Fruit fly (Drosophila melanogaster) whole organism, embryonic: ENCODE measurements around the gene Pdi.
A peak's percentile ranks its signal among the peaks of the same experiment; 100 is the strongest.

Experiments
- Abd-B ChIP-seq: fragments of 200-800 bp; sonication (Bioruptor generic); optimal IDR thresholded peaks from 2 replicates; lab custom pipeline; 2018; ENCODE audit warnings: missing biosample characterization, mild to moderate bottlenecking, missing genetic modification characterization, moderate library complexity
- Antp ChIP-seq: fragments of 200-800 bp; sonication (Bioruptor generic); optimal IDR thresholded peaks from 3 replicates; lab custom pipeline; 2016; ENCODE audit warnings: missing biosample characterization, missing genetic modification characterization
- Asciz ChIP-seq: fragments of 200-800 bp; sonication (Bioruptor generic); optimal IDR thresholded peaks from 2 replicates; lab custom pipeline; 2017; ENCODE audit warnings: missing biosample characterization, mild to moderate bottlenecking, missing genetic modification characterization, missing genetic modification reagents
- CG1024 ChIP-seq: fragments of 200-800 bp; sonication (Bioruptor generic); IDR thresholded peaks from 2 replicates; pipeline ENCODE4 v1.3.6; 2022; ENCODE audit warnings: missing biosample characterization, missing genetic modification characterization
- CG11247 ChIP-seq: fragments of 200-800 bp; sonication (Bioruptor generic); IDR thresholded peaks from 2 replicates; pipeline ENCODE4 v1.3.6; 2022; ENCODE audit warnings: missing biosample characterization, missing genetic modification characterization
- CG12219 ChIP-seq: fragments of 200-800 bp; sonication (Bioruptor generic); optimal IDR thresholded peaks from 3 replicates; lab custom pipeline; 2018; ENCODE audit warnings: missing biosample characterization, mild to moderate bottlenecking, missing genetic modification characterization
- CG15514 ChIP-seq: fragments of 200-800 bp; sonication (Bioruptor generic); optimal IDR thresholded peaks from 3 replicates; lab custom pipeline; 2017; ENCODE audit warnings: missing biosample characterization, missing genetic modification characterization, mild to moderate bottlenecking, moderate library complexity, missing genetic modification reagents
- CG15696 ChIP-seq: fragments of 200-800 bp; sonication (Bioruptor generic); optimal IDR thresholded peaks from 2 replicates; lab custom pipeline; 2019; ENCODE audit warnings: missing biosample characterization, mild to moderate bottlenecking, missing genetic modification characterization, moderate library complexity
- CG16815 ChIP-seq: fragments of 200-800 bp; sonication (Bioruptor generic); optimal IDR thresholded peaks from 3 replicates; lab custom pipeline; 2017; ENCODE audit warnings: missing biosample characterization, mild to moderate bottlenecking, missing genetic modification characterization
- CG16863 ChIP-seq: fragments of 200-800 bp; sonication (Bioruptor generic); optimal IDR thresholded peaks from 3 replicates; lab custom pipeline; 2016; ENCODE audit warnings: missing biosample characterization, missing genetic modification characterization
- CG17802 ChIP-seq: fragments of 200-800 bp; sonication (Bioruptor generic); optimal IDR thresholded peaks from 2 replicates; lab custom pipeline; 2018; ENCODE audit warnings: missing biosample characterization, mild to moderate bottlenecking, missing genetic modification characterization, moderate library complexity
- CG18011 ChIP-seq: fragments of 200-800 bp; sonication (Bioruptor generic); optimal IDR thresholded peaks from 2 replicates; lab custom pipeline; 2017; ENCODE audit warnings: missing biosample characterization, missing genetic modification characterization, mild to moderate bottlenecking, moderate library complexity, missing genotype
- CG2889 ChIP-seq: fragments of 200-800 bp; sonication (Bioruptor generic); IDR thresholded peaks from 3 replicates; pipeline ENCODE4 v1.3.6; 2022; ENCODE audit warnings: missing biosample characterization, missing genetic modification characterization
- CG34422 ChIP-seq: fragments of 200-800 bp; sonication (Bioruptor generic); IDR thresholded peaks from 3 replicates; pipeline ENCODE4 v1.3.6; 2022; ENCODE audit warnings: missing biosample characterization, missing genetic modification characterization
- CG4282 ChIP-seq: fragments of 200-800 bp; sonication (Bioruptor generic); optimal IDR thresholded peaks from 2 replicates; lab custom pipeline; 2016; ENCODE audit warnings: missing biosample characterization, missing genetic modification characterization
- CG4328 ChIP-seq: fragments of 200-800 bp; sonication (Bioruptor generic); optimal IDR thresholded peaks from 3 replicates; lab custom pipeline; 2017; ENCODE audit warnings: missing biosample characterization, missing genetic modification reagents, missing genetic modification characterization
- CG4820 ChIP-seq: fragments of 200-800 bp; sonication (Bioruptor generic); optimal IDR thresholded peaks from 3 replicates; lab custom pipeline; 2016; ENCODE audit warnings: missing biosample characterization, missing genetic modification characterization
- CG6683 ChIP-seq: fragments of 200-800 bp; sonication (Bioruptor generic); optimal IDR thresholded peaks from 2 replicates; lab custom pipeline; 2017; ENCODE audit warnings: missing biosample characterization, mild to moderate bottlenecking, missing genetic modification characterization, missing genetic modification reagents
- CG8388 ChIP-seq: fragments of 200-800 bp; sonication (Bioruptor generic); optimal IDR thresholded peaks from 2 replicates; lab custom pipeline; 2019; ENCODE audit warnings: missing biosample characterization, mild to moderate bottlenecking, missing genetic modification characterization, moderate library complexity
- Dref ChIP-seq: fragments of 200-800 bp; sonication (Bioruptor generic); IDR thresholded peaks from 2 replicates; pipeline ENCODE4 v1.3.6; 2022; ENCODE audit warnings: missing biosample characterization, missing genetic modification characterization
- H15 ChIP-seq: fragments of 200-800 bp; sonication (Bioruptor generic); IDR thresholded peaks from 3 replicates; pipeline ENCODE4 v1.3.6; 2022; ENCODE audit warnings: missing biosample characterization, missing genetic modification characterization
- Hmr ChIP-seq: fragments of 200-800 bp; sonication (Bioruptor generic); optimal IDR thresholded peaks from 3 replicates; lab custom pipeline; 2017; ENCODE audit warnings: mild to moderate bottlenecking, missing biosample characterization, missing genetic modification reagents, missing genetic modification characterization
- Meics ChIP-seq: fragments of 200-800 bp; sonication (Bioruptor generic); optimal IDR thresholded peaks from 2 replicates; lab custom pipeline; 2017; ENCODE audit warnings: missing biosample characterization, mild to moderate bottlenecking, missing genetic modification characterization
- Mes4 ChIP-seq: fragments of 200-800 bp; sonication (Bioruptor generic); optimal IDR thresholded peaks from 2 replicates; lab custom pipeline; 2016; ENCODE audit warnings: missing biosample characterization, missing genetic modification characterization
- NK7.1 ChIP-seq: fragments of 200-800 bp; sonication (Bioruptor generic); optimal IDR thresholded peaks from 3 replicates; lab custom pipeline; 2016; ENCODE audit warnings: missing biosample characterization, missing genetic modification characterization
- Nf-YA ChIP-seq: fragments of 200-800 bp; sonication (Bioruptor generic); IDR thresholded peaks from 2 replicates; pipeline ENCODE4 v1.3.6; 2022; ENCODE audit warnings: missing biosample characterization, missing genetic modification characterization
- Six4 ChIP-seq: fragments of 200-800 bp; sonication (Bioruptor generic); optimal IDR thresholded peaks from 2 replicates; lab custom pipeline; 2016; ENCODE audit warnings: missing biosample characterization, missing genetic modification characterization
- abd-A ChIP-seq: fragments of 200-800 bp; sonication (Bioruptor generic); optimal IDR thresholded peaks from 3 replicates; lab custom pipeline; 2019; ENCODE audit warnings: missing biosample characterization, mild to moderate bottlenecking, missing genetic modification characterization, moderate library complexity
- ac ChIP-seq: fragments of 200-800 bp; sonication (Bioruptor generic); optimal IDR thresholded peaks from 3 replicates; lab custom pipeline; 2017; ENCODE audit warnings: missing biosample characterization, mild to moderate bottlenecking, missing genetic modification characterization
- ase ChIP-seq: fragments of 200-800 bp; sonication (Bioruptor generic); IDR thresholded peaks from 3 replicates; pipeline ENCODE4 v1.3.6; 2022; ENCODE audit warnings: missing biosample characterization, missing genetic modification characterization
- bab2 ChIP-seq: fragments of 200-800 bp; sonication (Bioruptor generic); optimal IDR thresholded peaks from 2 replicates; lab custom pipeline; 2016; ENCODE audit warnings: missing biosample characterization, missing genetic modification characterization
- bigmax ChIP-seq: fragments of 200-800 bp; sonication (Bioruptor generic); optimal IDR thresholded peaks from 2 replicates; lab custom pipeline; 2018; ENCODE audit warnings: missing biosample characterization, mild to moderate bottlenecking, missing genetic modification characterization
- br ChIP-seq: fragments of >200 bp; optimal IDR thresholded peaks from 2 replicates; lab custom pipeline; 2017
- cad ChIP-seq: fragments of >200 bp; optimal IDR thresholded peaks from 2 replicates; lab custom pipeline; 2017; ENCODE audit warnings: missing biosample characterization, missing genetic modification characterization
- cg ChIP-seq: fragments of 200-800 bp; sonication (Bioruptor generic); optimal IDR thresholded peaks from 3 replicates; lab custom pipeline; 2019; ENCODE audit warnings: missing biosample characterization, mild to moderate bottlenecking, missing genetic modification characterization, moderate library complexity
- chinmo ChIP-seq: fragments of 200-800 bp; sonication (Bioruptor generic); IDR thresholded peaks from 4 replicates; pipeline ENCODE4 v1.3.6; 2022; ENCODE audit warnings: missing biosample characterization, missing genetic modification characterization; ENCODE audit not compliant: partially characterized antibody
- dm ChIP-seq: fragments of 200-800 bp; sonication (Bioruptor generic); optimal IDR thresholded peaks from 3 replicates; lab custom pipeline; 2016; ENCODE audit warnings: missing biosample characterization, missing genetic modification characterization
- dysf ChIP-seq: fragments of 200-800 bp; sonication (Bioruptor generic); IDR thresholded peaks from 3 replicates; pipeline ENCODE4 v1.3.6; 2022; ENCODE audit warnings: missing biosample characterization, missing genetic modification characterization
- fd102C ChIP-seq: fragments of 200-800 bp; sonication (Bioruptor generic); optimal IDR thresholded peaks from 2 replicates; lab custom pipeline; 2018; ENCODE audit warnings: missing biosample characterization, mild to moderate bottlenecking, missing genetic modification characterization, moderate library complexity
- fd64A ChIP-seq: fragments of 200-800 bp; sonication (Bioruptor generic); optimal IDR thresholded peaks from 3 replicates; lab custom pipeline; 2018; ENCODE audit warnings: missing biosample characterization, mild to moderate bottlenecking, missing genetic modification characterization
- ham ChIP-seq: fragments of 200-800 bp; sonication (Bioruptor generic); IDR thresholded peaks from 2 replicates; pipeline ENCODE4 v1.3.6; 2022; ENCODE audit warnings: missing biosample characterization, missing genetic modification characterization
- her ChIP-seq: fragments of 200-800 bp; sonication (Bioruptor generic); optimal IDR thresholded peaks from 2 replicates; lab custom pipeline; 2016; ENCODE audit warnings: missing biosample characterization, missing genetic modification characterization
- hkb ChIP-seq, 2 experiments: fragments of 200-800 bp in 1 of 2; fragments of >200 bp in 1 of 2; sonication (Bioruptor generic) in 1 of 2; IDR thresholded peaks in 1 of 2; optimal IDR thresholded peaks in 1 of 2; 2 replicates each; pipeline versions ENCODE4 v1.3.6 to Lab custom; 2017 to 2022; ENCODE audit warnings: missing biosample characterization in 1 of 2, missing genetic modification characterization in 1 of 2
- mld ChIP-seq: fragments of 200-800 bp; sonication (Bioruptor generic); IDR thresholded peaks from 3 replicates; pipeline ENCODE4 v1.3.6; 2022; ENCODE audit warnings: missing biosample characterization, missing genetic modification characterization; ENCODE audit not compliant: partially characterized antibody
- pb ChIP-seq: fragments of 200-800 bp; sonication (Bioruptor generic); optimal IDR thresholded peaks from 3 replicates; lab custom pipeline; 2016; ENCODE audit warnings: missing biosample characterization, missing genetic modification characterization
- slp2 ChIP-seq: fragments of 200-800 bp; sonication (Bioruptor generic); optimal IDR thresholded peaks from 2 replicates; lab custom pipeline; 2016; ENCODE audit warnings: missing biosample characterization, missing genetic modification characterization
- stc ChIP-seq: fragments of 200-800 bp; sonication (Bioruptor generic); IDR thresholded peaks from 2 replicates; pipeline ENCODE4 v1.3.6; 2022; ENCODE audit warnings: missing biosample characterization, missing genetic modification characterization
- wdn ChIP-seq: fragments of 200-800 bp; sonication (Bioruptor generic); IDR thresholded peaks from 2 replicates; pipeline ENCODE4 v1.3.6; 2022; ENCODE audit warnings: missing biosample characterization, missing genetic modification characterization
- zen ChIP-seq: fragments of 200-800 bp; sonication (Bioruptor generic); optimal IDR thresholded peaks from 3 replicates; lab custom pipeline; 2018; ENCODE audit warnings: missing biosample characterization, mild to moderate bottlenecking, missing genetic modification characterization, moderate library complexity

The Pdi gene

dm6 chr3L:15141118-15142003, 1.3 kb downstream of the Pdi start (continued):
- TF ChIP-seq Antp = no peak
- no peak for TF ChIP-seq mld
- TF ChIP-seq ham = no peak
- TF ChIP-seq zen (tag; lab: Kevin White, UChicago) = peak; percentile 61
- TF ChIP-seq Nf-YA (GFP tag; lab: Robert Waterston, UW) = no peak
- TF ChIP-seq Meics = no peak
- TF ChIP-seq CG11247 (GFP tag; lab: Robert Waterston, UW) = no peak
- TF ChIP-seq fd102C (GFP tag; lab: Kevin White, UChicago) = no peak
- TF ChIP-seq dm (GFP tag; lab: Kevin White, UChicago) = no peak
- no peak for TF ChIP-seq her
- TF ChIP-seq H15 (GFP tag; lab: Robert Waterston, UW) = no peak
- peak; percentile 80; the same call in 3 of the 4 replicates for TF ChIP-seq chinmo (GFP tag; lab: Robert Waterston, UW)
- TF ChIP-seq CG4282 = no peak
- TF ChIP-seq CG1024 (GFP tag; lab: Robert Waterston, UW) = no peak
- no peak for TF ChIP-seq CG6683 (GFP tag; lab: Kevin White, UChicago)
- peak; percentile 25 for TF ChIP-seq abd-A (tag; lab: Kevin White, UChicago)
- TF ChIP-seq Dref (GFP tag; lab: Robert Waterston, UW) = no peak
- no peak for TF ChIP-seq slp2 (GFP tag; lab: Kevin White, UChicago)
- TF ChIP-seq bab2 (GFP tag; lab: Kevin White, UChicago) = no peak
- peak; percentile 37 for TF ChIP-seq CG15514 (GFP tag; lab: Kevin White, UChicago)
- no peak for TF ChIP-seq wdn (GFP tag; lab: Robert Waterston, UW)
- no peak for TF ChIP-seq stc (GFP tag; lab: Robert Waterston, UW)
- TF ChIP-seq Abd-B (GFP tag; lab: Kevin White, UChicago) = peak; percentile 3
- no peak for TF ChIP-seq Mes4
- no peak for TF ChIP-seq CG4328 (GFP tag; lab: Kevin White, UChicago)
- no peak for TF ChIP-seq Asciz
- no peak for TF ChIP-seq ac
- no peak for TF ChIP-seq bigmax (GFP tag; lab: Kevin White, UChicago)
- no peak for TF ChIP-seq CG2889 (GFP tag; lab: Robert Waterston, UW)
- no peak for TF ChIP-seq CG12219 (GFP tag; lab: Kevin White, UChicago)
- TF ChIP-seq CG34422 (GFP tag; lab: Robert Waterston, UW) = peak; percentile 32; the same call in 2 of the 3 replicates
- no peak for TF ChIP-seq CG15696
- no peak for TF ChIP-seq cg (GFP tag; lab: Kevin White, UChicago)
- TF ChIP-seq cad (GFP tag; lab: Kevin White, UChicago) = no peak
- no peak for TF ChIP-seq fd64A (GFP tag; lab: Kevin White, UChicago)
- no peak for TF ChIP-seq CG8388
- no peak for TF ChIP-seq CG16815 (GFP tag; lab: Kevin White, UChicago)
- TF ChIP-seq br (lab: Kevin White, UChicago) = no peak
- TF ChIP-seq CG18011 (GFP tag; lab: Kevin White, UChicago) = no peak
- TF ChIP-seq CG4820 = no peak
- TF ChIP-seq NK7.1 (GFP tag; lab: Kevin White, UChicago) = no peak
- TF ChIP-seq pb (GFP tag; lab: Kevin White, UChicago) = no peak
- no peak for TF ChIP-seq CG16863 (GFP tag; lab: Kevin White, UChicago)
- peak; percentile 19 for TF ChIP-seq Hmr (GFP tag; lab: Kevin White, UChicago)
- TF ChIP-seq ase = no peak
- peak; percentile 14; the same call in 1 of the 3 replicates for TF ChIP-seq dysf (GFP tag; lab: Robert Waterston, UW)
- no peak for TF ChIP-seq CG17802 (tag; lab: Kevin White, UChicago)
- TF ChIP-seq Six4 (GFP tag; lab: Kevin White, UChicago) = no peak
- TF ChIP-seq hkb (optimal IDR thresholded peaks at IDR 0.05; lab: Kevin White, UChicago) = no peak
- TF ChIP-seq hkb (GFP tag; IDR thresholded peaks at IDR 0.05; lab: Robert Waterston, UW) = peak; percentile 7; the same call in 1 of the 2 replicates
